Fruit fly (Drosophila melanogaster): Measurements from ENCODE around the gene Vha55.

Gene Vha55

DNA sequence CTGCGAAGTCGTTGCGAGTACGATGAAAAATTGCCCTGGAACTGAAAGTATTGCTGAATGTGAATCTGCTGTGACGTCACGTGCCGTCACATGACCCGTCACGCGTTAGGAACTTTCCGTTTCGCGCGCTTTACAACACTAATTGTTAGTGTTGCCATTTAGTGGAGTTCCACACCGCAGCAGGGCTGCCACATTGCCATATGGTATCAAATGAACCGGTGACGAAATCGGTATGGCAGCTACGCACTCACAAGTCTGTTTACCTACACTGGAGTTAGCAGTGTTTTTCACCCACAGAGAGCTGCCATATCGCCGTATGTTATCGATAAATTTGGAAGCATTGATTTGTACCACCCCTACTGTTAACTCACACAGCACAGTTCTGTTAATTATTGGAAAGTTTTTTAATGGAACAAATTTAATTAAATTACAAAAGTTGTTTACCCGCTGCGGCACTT lies at the start of gene Vha55, which contains the start of gene Snx3:
Gene Vha55, minus strand, starts transcription at position 139 of the 458 bp plus-strand sequence.
Gene Snx3, plus strand, starts transcription at position 341 of the 458 bp plus-strand sequence.
- TF ChIP-seq h (optimal IDR thresholded peaks at IDR 0.05) = no peak
- TF ChIP-seq psq (optimal IDR thresholded peaks at IDR 0.05) = no peak
- no peak for TF ChIP-seq ttk (optimal IDR thresholded peaks at IDR 0.05)
- no peak for TF ChIP-seq Sin3A (optimal IDR thresholded peaks at IDR 0.05)
- no peak for TF ChIP-seq Myc (optimal IDR thresholded peaks at IDR 0.05)
- no peak for TF ChIP-seq insv (optimal IDR thresholded peaks at IDR 0.05)

DNA sequence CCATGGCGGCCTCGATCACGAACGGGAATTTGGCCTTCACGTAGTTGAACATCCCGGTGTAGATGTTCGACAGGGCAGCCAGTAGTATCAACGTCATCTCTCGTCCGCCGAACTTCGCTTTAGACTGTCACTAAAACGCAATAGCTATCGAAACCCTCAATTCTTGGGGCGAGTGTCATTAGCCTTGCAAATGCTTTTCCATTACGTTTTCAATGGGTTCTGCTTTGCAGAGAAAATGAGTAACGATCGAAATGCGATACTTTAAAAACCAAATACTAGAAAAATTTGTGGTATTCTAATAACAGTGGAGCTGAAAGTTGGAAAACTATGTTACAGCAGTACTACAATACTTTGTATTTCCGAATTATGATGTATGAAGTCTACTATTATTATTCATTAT lies 48.5 kb upstream of the Vha55 start, which contains the start of gene CG43630:
Gene CG43630, minus strand, starts transcription at position 101 of the 400 bp plus-strand sequence.
- no peak for TF ChIP-seq ttk (optimal IDR thresholded peaks at IDR 0.05)
- no peak for TF ChIP-seq psq (optimal IDR thresholded peaks at IDR 0.05)
- no peak for TF ChIP-seq insv (optimal IDR thresholded peaks at IDR 0.05)
- no peak for TF ChIP-seq Myc (optimal IDR thresholded peaks at IDR 0.05)
- TF ChIP-seq h (optimal IDR thresholded peaks at IDR 0.05) = no peak
- TF ChIP-seq Sin3A (optimal IDR thresholded peaks at IDR 0.05) = no peak

DNA sequence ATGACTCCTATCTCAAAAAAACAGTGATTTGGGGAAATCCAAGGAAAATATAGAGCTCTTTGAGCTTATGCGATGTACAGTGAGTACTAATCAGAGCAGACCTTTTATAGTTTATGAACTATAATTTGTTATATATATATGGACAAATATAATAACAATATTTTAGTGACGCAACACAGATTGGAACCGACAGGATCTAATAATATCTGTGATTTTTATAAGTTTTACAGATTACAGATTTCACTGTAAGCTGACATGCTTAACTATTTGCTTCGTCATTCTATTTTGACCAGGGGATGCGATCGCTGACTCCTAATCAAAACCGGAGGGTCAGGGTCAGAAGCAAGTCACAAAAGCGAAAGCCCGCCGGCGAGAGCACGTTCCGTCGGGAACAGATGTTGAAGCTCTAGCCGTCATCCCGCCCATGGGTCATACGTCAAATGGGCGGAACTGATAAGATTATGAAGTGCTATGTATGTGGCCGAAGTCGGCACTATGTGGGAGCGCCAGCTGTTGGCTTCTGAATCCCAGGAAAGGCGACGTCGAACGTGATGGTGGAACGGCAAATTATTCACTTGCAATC lies 46.5 kb upstream of the Vha55 start, which contains the start of gene Gnmt:
Gene Gnmt, plus strand, starts transcription at position 568 of the 583 bp plus-strand sequence.
- TF ChIP-seq Myc (optimal IDR thresholded peaks at IDR 0.05) (no peak), h (optimal IDR thresholded peaks at IDR 0.05) (no peak), ttk (optimal IDR thresholded peaks at IDR 0.05) (no peak), insv (optimal IDR thresholded peaks at IDR 0.05) (no peak), Sin3A (optimal IDR thresholded peaks at IDR 0.05) (no peak), psq (optimal IDR thresholded peaks at IDR 0.05) (no peak)

- no peak for TF ChIP-seq psq (optimal IDR thresholded peaks at IDR 0.05)
- no peak for TF ChIP-seq ttk (optimal IDR thresholded peaks at IDR 0.05)
- no peak for TF ChIP-seq Myc (optimal IDR thresholded peaks at IDR 0.05)
- TF ChIP-seq Sin3A (optimal IDR thresholded peaks at IDR 0.05) = no peak
- no peak for TF ChIP-seq insv (optimal IDR thresholded peaks at IDR 0.05)
- TF ChIP-seq h (optimal IDR thresholded peaks at IDR 0.05) = no peak
Observed at dm6 chr3R:12666206-12666834, 38.7 kb upstream of the Vha55 start.

dm6 chr3R:12662531-12662930 lies 34.9 kb upstream of the Vha55 start, which contains the start of gene CG14395:
Gene CG14395 (plus strand): TSS chr3R:12662831.
- no peak for TF ChIP-seq Myc (optimal IDR thresholded peaks at IDR 0.05)

- TF ChIP-seq insv (optimal IDR thresholded peaks at IDR 0.05) = no peak
- no peak for TF ChIP-seq h (optimal IDR thresholded peaks at IDR 0.05)
- TF ChIP-seq Myc (optimal IDR thresholded peaks at IDR 0.05) = no peak
- TF ChIP-seq psq (optimal IDR thresholded peaks at IDR 0.05) = no peak
- no peak for TF ChIP-seq ttk (optimal IDR thresholded peaks at IDR 0.05)
- TF ChIP-seq Sin3A (optimal IDR thresholded peaks at IDR 0.05) = no peak
Observed at dm6 chr3R:12656946-12657566, 29.4 kb upstream of the Vha55 start.

dm6 chr3R:12654253-12654623 lies 26.6 kb upstream of the Vha55 start, which contains the start of gene CG6225:
Gene CG6225 (plus strand): TSS chr3R:12654577.
- no peak for TF ChIP-seq h (optimal IDR thresholded peaks at IDR 0.05)
- TF ChIP-seq Sin3A (optimal IDR thresholded peaks at IDR 0.05) = no peak
- TF ChIP-seq ttk (optimal IDR thresholded peaks at IDR 0.05) = no peak
- TF ChIP-seq insv (optimal IDR thresholded peaks at IDR 0.05) = no peak

dm6 chr3R:12653511-12654252 lies 26.1 kb upstream of the Vha55 start:
- no peak for TF ChIP-seq ttk (optimal IDR thresholded peaks at IDR 0.05)
- no peak for TF ChIP-seq Myc (optimal IDR thresholded peaks at IDR 0.05)
- no peak for TF ChIP-seq Sin3A (optimal IDR thresholded peaks at IDR 0.05)
- no peak for TF ChIP-seq h (optimal IDR thresholded peaks at IDR 0.05)
- no peak for TF ChIP-seq insv (optimal IDR thresholded peaks at IDR 0.05)
- no peak for TF ChIP-seq psq (optimal IDR thresholded peaks at IDR 0.05)

- no peak for TF ChIP-seq Myc (optimal IDR thresholded peaks at IDR 0.05)
- no peak for TF ChIP-seq insv (optimal IDR thresholded peaks at IDR 0.05)
- no peak for TF ChIP-seq h (optimal IDR thresholded peaks at IDR 0.05)
- TF ChIP-seq ttk (optimal IDR thresholded peaks at IDR 0.05) = no peak
- TF ChIP-seq psq (optimal IDR thresholded peaks at IDR 0.05) = no peak
- no peak for TF ChIP-seq Sin3A (optimal IDR thresholded peaks at IDR 0.05)
Observed at dm6 chr3R:12652736-12653135, 25.1 kb upstream of the Vha55 start.

DNA sequence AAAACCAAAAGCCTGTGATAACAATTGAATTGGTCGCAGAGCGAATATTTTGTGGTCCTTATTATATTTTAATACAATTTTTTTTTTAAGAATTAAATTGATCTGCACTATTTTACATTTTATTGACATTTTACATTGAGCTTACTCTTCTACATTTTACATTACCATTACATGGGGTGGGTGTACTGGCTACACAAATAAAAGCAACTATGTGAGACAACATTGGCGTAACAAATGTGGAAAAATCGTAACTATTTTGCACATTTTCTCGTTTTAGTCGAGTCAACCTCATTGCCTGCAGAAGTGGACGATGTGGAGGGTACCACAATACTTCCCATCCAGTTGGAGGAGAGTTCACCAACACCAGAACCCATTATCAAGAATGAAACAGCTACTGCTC lies 22.9 kb upstream of the Vha55 start:
- TF ChIP-seq Myc (optimal IDR thresholded peaks at IDR 0.05) = no peak
- no peak for TF ChIP-seq ttk (optimal IDR thresholded peaks at IDR 0.05)
- TF ChIP-seq psq (optimal IDR thresholded peaks at IDR 0.05) = no peak
- no peak for TF ChIP-seq insv (optimal IDR thresholded peaks at IDR 0.05)
- TF ChIP-seq h (optimal IDR thresholded peaks at IDR 0.05) = no peak
- no peak for TF ChIP-seq Sin3A (optimal IDR thresholded peaks at IDR 0.05)

DNA sequence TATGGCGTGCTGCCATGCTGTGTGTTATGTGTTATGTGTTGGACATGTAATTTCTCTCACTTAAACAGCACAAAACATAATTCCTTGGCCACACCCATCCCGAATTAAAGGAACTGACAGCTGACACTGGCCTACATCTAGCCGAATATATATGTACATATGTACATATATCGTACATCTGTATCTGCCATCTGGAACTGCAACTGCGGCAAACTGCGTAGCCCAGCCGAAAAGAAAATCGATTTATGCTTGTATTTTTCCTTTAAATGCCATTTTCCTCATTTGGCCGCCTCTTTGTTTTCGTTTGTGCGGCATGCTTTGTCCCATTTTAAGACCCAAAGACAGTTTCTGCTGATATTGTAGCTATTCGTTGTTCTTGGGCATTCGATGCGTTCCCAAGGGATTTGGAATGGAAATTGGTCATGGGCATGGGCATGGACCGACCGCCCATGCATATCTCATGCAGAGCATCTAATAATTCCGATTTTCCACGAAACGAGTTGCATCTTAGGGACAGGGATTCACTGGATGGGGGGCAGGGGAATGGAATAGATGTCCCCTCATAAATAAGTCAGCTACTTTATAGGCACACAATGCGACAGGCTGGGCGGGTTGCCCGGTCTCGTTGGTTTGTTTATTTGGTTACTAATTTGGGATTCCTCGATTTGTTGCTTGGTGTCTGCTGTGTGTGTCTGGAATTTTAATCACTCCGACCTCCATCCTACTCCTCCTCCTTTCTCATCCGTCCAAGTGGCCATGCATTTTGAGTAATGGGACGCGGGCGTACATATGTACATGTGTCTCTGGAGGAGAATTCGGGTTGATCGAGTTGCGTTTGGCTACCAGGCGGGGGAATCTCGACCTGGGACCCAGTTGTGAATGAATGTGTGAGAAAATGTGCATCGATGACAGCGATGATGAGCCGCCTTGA lies 21.7 kb upstream of the Vha55 start:
- TF ChIP-seq ttk (optimal IDR thresholded peaks at IDR 0.05) (no peak), psq (optimal IDR thresholded peaks at IDR 0.05) (no peak), Sin3A (optimal IDR thresholded peaks at IDR 0.05) (no peak), h (optimal IDR thresholded peaks at IDR 0.05) (no peak), Myc (optimal IDR thresholded peaks at IDR 0.05) (no peak), insv (optimal IDR thresholded peaks at IDR 0.05) (no peak)
